Fruit fly (Drosophila melanogaster) whole organism, embryonic: Measurements from ENCODE around the gene CG3704.

Experiments
- Abd-B ChIP-seq: fragments of 200-800 bp; sonication (Bioruptor generic); optimal IDR thresholded peaks from 2 replicates; lab custom pipeline; 2018; ENCODE audit warnings: missing biosample characterization, mild to moderate bottlenecking, missing genetic modification characterization, moderate library complexity
- CG11093 ChIP-seq: fragments of 200-800 bp; sonication (Bioruptor generic); IDR thresholded peaks from 3 replicates; pipeline ENCODE4 v1.3.6; 2022; ENCODE audit warnings: missing biosample characterization, missing genetic modification characterization
- CG12071 ChIP-seq: fragments of 200-800 bp; sonication (Bioruptor generic); optimal IDR thresholded peaks from 3 replicates; lab custom pipeline; 2018; ENCODE audit warnings: missing biosample characterization, mild to moderate bottlenecking, missing genetic modification characterization
- CG1233 ChIP-seq: fragments of 200-800 bp; sonication (Bioruptor generic); optimal IDR thresholded peaks from 4 replicates; lab custom pipeline; 2018; ENCODE audit warnings: missing biosample characterization, mild to moderate bottlenecking, missing genetic modification characterization
- CG12942 ChIP-seq: fragments of 200-800 bp; sonication (Bioruptor generic); optimal IDR thresholded peaks from 3 replicates; lab custom pipeline; 2016; ENCODE audit warnings: missing biosample characterization, missing genetic modification characterization
- CG13296 ChIP-seq: fragments of 200-800 bp; sonication (Bioruptor generic); optimal IDR thresholded peaks from 3 replicates; lab custom pipeline; 2018; ENCODE audit warnings: missing biosample characterization, mild to moderate bottlenecking, missing genetic modification characterization
- CG13424 ChIP-seq: fragments of 200-800 bp; sonication (Bioruptor generic); optimal IDR thresholded peaks from 2 replicates; lab custom pipeline; 2019; ENCODE audit warnings: missing biosample characterization, mild to moderate bottlenecking, missing genetic modification characterization, moderate library complexity
- CG14710 ChIP-seq: fragments of 200-800 bp; sonication (Bioruptor generic); optimal IDR thresholded peaks from 3 replicates; lab custom pipeline; 2019; ENCODE audit warnings: missing biosample characterization, mild to moderate bottlenecking, missing genetic modification characterization, moderate library complexity
- CG1529 ChIP-seq: fragments of 200-800 bp; sonication (Bioruptor generic); optimal IDR thresholded peaks from 3 replicates; lab custom pipeline; 2018; ENCODE audit warnings: missing biosample characterization, missing genetic modification characterization
- CG15514 ChIP-seq: fragments of 200-800 bp; sonication (Bioruptor generic); optimal IDR thresholded peaks from 3 replicates; lab custom pipeline; 2017; ENCODE audit warnings: missing biosample characterization, missing genetic modification characterization, mild to moderate bottlenecking, moderate library complexity, missing genetic modification reagents
- CG16863 ChIP-seq: fragments of 200-800 bp; sonication (Bioruptor generic); optimal IDR thresholded peaks from 3 replicates; lab custom pipeline; 2016; ENCODE audit warnings: missing biosample characterization, missing genetic modification characterization
- CG17802 ChIP-seq: fragments of 200-800 bp; sonication (Bioruptor generic); optimal IDR thresholded peaks from 2 replicates; lab custom pipeline; 2018; ENCODE audit warnings: missing biosample characterization, mild to moderate bottlenecking, missing genetic modification characterization, moderate library complexity
- CG1792 ChIP-seq: fragments of 200-800 bp; sonication (Bioruptor generic); optimal IDR thresholded peaks from 2 replicates; lab custom pipeline; 2016; ENCODE audit warnings: missing biosample characterization, missing genetic modification characterization
- CG2889 ChIP-seq: fragments of 200-800 bp; sonication (Bioruptor generic); IDR thresholded peaks from 3 replicates; pipeline ENCODE4 v1.3.6; 2022; ENCODE audit warnings: missing biosample characterization, missing genetic modification characterization
- CG34376 ChIP-seq: fragments of 200-800 bp; sonication (Bioruptor generic); optimal IDR thresholded peaks from 2 replicates; lab custom pipeline; 2018; ENCODE audit warnings: missing biosample characterization, mild to moderate bottlenecking, missing genetic modification characterization
- CG6254 ChIP-seq: fragments of 200-800 bp; sonication (Bioruptor generic); optimal IDR thresholded peaks from 3 replicates; lab custom pipeline; 2017; ENCODE audit warnings: mild to moderate bottlenecking, missing biosample characterization, missing genetic modification reagents, missing genetic modification characterization
- CG8281 ChIP-seq: fragments of 200-800 bp; sonication (Bioruptor generic); optimal IDR thresholded peaks from 2 replicates; lab custom pipeline; 2018; ENCODE audit warnings: missing biosample characterization, mild to moderate bottlenecking, missing genetic modification characterization, moderate library complexity
- CG8388 ChIP-seq: fragments of 200-800 bp; sonication (Bioruptor generic); optimal IDR thresholded peaks from 2 replicates; lab custom pipeline; 2019; ENCODE audit warnings: missing biosample characterization, mild to moderate bottlenecking, missing genetic modification characterization, moderate library complexity
- CG8944 ChIP-seq: fragments of 200-800 bp; sonication (Bioruptor generic); optimal IDR thresholded peaks from 3 replicates; lab custom pipeline; 2016; ENCODE audit warnings: missing biosample characterization, missing genetic modification characterization
- D19A ChIP-seq: fragments of 200-800 bp; optimal IDR thresholded peaks from 3 replicates; lab custom pipeline; 2019; ENCODE audit warnings: missing biosample characterization, mild to moderate bottlenecking, missing genetic modification characterization, moderate library complexity
- Deaf1 ChIP-seq: fragments of 200-800 bp; optimal IDR thresholded peaks from 3 replicates; lab custom pipeline; 2019; ENCODE audit warnings: missing biosample characterization, mild to moderate bottlenecking, missing genetic modification characterization, moderate library complexity
- Dek ChIP-seq: fragments of 200-800 bp; sonication (Bioruptor generic); optimal IDR thresholded peaks from 3 replicates; lab custom pipeline; 2019; ENCODE audit warnings: missing biosample characterization, mild to moderate bottlenecking, missing genetic modification characterization, moderate library complexity
- Dfd ChIP-seq, 2 experiments: fragments of >200 bp; optimal IDR thresholded peaks; 2 replicates each; lab custom pipeline; 2017; ENCODE audit warnings: missing biosample characterization in 2 of 2, missing genetic modification characterization in 2 of 2
- ERR ChIP-seq: fragments of 200-800 bp; sonication (Bioruptor generic); optimal IDR thresholded peaks from 2 replicates; lab custom pipeline; 2016; ENCODE audit warnings: missing biosample characterization, missing genetic modification characterization
- Eip74EF ChIP-seq, 2 experiments: fragments of 200-800 bp in 1 of 2; fragments of >200 bp in 1 of 2; sonication (Bioruptor generic) in 1 of 2; optimal IDR thresholded peaks; 2 replicates each; lab custom pipeline; 2017 to 2019; ENCODE audit warnings: missing biosample characterization in 2 of 2, missing genetic modification characterization in 2 of 2, mild to moderate bottlenecking in 1 of 2, moderate library complexity in 1 of 2
- Fer2 ChIP-seq: fragments of 200-800 bp; sonication (Bioruptor generic); optimal IDR thresholded peaks from 2 replicates; lab custom pipeline; 2018; ENCODE audit warnings: missing biosample characterization, mild to moderate bottlenecking, missing genetic modification characterization, moderate library complexity
- Fer3 ChIP-seq: fragments of 200-800 bp; sonication (Bioruptor generic); optimal IDR thresholded peaks from 2 replicates; lab custom pipeline; 2018; ENCODE audit warnings: missing biosample characterization, mild to moderate bottlenecking, missing genetic modification characterization, moderate library complexity
- Gsc ChIP-seq: fragments of 200-800 bp; sonication (Bioruptor generic); IDR thresholded peaks from 2 replicates; pipeline ENCODE4 v1.3.6; 2022; ENCODE audit warnings: missing biosample characterization, missing genetic modification characterization
- Lim3 ChIP-seq: fragments of 200-800 bp; sonication (Bioruptor generic); IDR thresholded peaks from 2 replicates; pipeline ENCODE4 v1.3.6; 2022; ENCODE audit warnings: missing biosample characterization, missing genetic modification characterization
- MTF-1 ChIP-seq: fragments of 200-800 bp; sonication (Bioruptor generic); optimal IDR thresholded peaks from 2 replicates; lab custom pipeline; 2018; ENCODE audit warnings: missing biosample characterization, mild to moderate bottlenecking, missing genetic modification characterization, borderline replicate concordance
- Nf-YB ChIP-seq: fragments of 200-800 bp; sonication (Bioruptor generic); optimal IDR thresholded peaks from 3 replicates; lab custom pipeline; 2019; ENCODE audit warnings: missing biosample characterization, mild to moderate bottlenecking, missing genetic modification characterization, moderate library complexity
- NfI ChIP-seq: fragments of 200-800 bp; sonication (Bioruptor generic); optimal IDR thresholded peaks from 3 replicates; lab custom pipeline; 2018; ENCODE audit warnings: missing biosample characterization, mild to moderate bottlenecking, missing genetic modification characterization, moderate library complexity
- chinmo ChIP-seq: fragments of 200-800 bp; sonication (Bioruptor generic); IDR thresholded peaks from 4 replicates; pipeline ENCODE4 v1.3.6; 2022; ENCODE audit warnings: missing biosample characterization, missing genetic modification characterization; ENCODE audit not compliant: partially characterized antibody
- da ChIP-seq: fragments of 200-800 bp; sonication (Bioruptor generic); optimal IDR thresholded peaks from 2 replicates; lab custom pipeline; 2016; ENCODE audit warnings: missing biosample characterization, missing genetic modification characterization
- dysf ChIP-seq: fragments of 200-800 bp; sonication (Bioruptor generic); IDR thresholded peaks from 3 replicates; pipeline ENCODE4 v1.3.6; 2022; ENCODE audit warnings: missing biosample characterization, missing genetic modification characterization
- her ChIP-seq: fragments of 200-800 bp; sonication (Bioruptor generic); optimal IDR thresholded peaks from 2 replicates; lab custom pipeline; 2016; ENCODE audit warnings: missing biosample characterization, missing genetic modification characterization
- ind ChIP-seq: fragments of 200-800 bp; sonication (Bioruptor generic); optimal IDR thresholded peaks from 3 replicates; lab custom pipeline; 2016; ENCODE audit warnings: missing biosample characterization, missing genetic modification characterization
- kah ChIP-seq: fragments of 200-800 bp; sonication (Bioruptor generic); optimal IDR thresholded peaks from 2 replicates; lab custom pipeline; 2018; ENCODE audit warnings: missing biosample characterization, mild to moderate bottlenecking, missing genetic modification characterization
- knrl ChIP-seq: fragments of 200-800 bp; sonication (Bioruptor generic); IDR thresholded peaks from 3 replicates; pipeline ENCODE4 v1.3.6; 2022; ENCODE audit warnings: missing biosample characterization, missing genetic modification characterization; ENCODE audit not compliant: partially characterized antibody
- nerfin-2 ChIP-seq: fragments of 200-800 bp; sonication (Bioruptor generic); IDR thresholded peaks from 2 replicates; pipeline ENCODE4 v1.3.6; 2022; ENCODE audit warnings: missing biosample characterization, missing genetic modification characterization; ENCODE audit not compliant: partially characterized antibody
- odd ChIP-seq: fragments of 200-800 bp; sonication (Bioruptor generic); optimal IDR thresholded peaks from 2 replicates; lab custom pipeline; 2017; ENCODE audit warnings: missing biosample characterization, mild to moderate bottlenecking, missing genetic modification characterization
- otp ChIP-seq: fragments of 200-800 bp; sonication (Bioruptor generic); IDR thresholded peaks from 3 replicates; pipeline ENCODE4, ENCODE4 v1.3.6; 2022; ENCODE audit warnings: missing biosample characterization, missing genetic modification characterization
- pho ChIP-seq: fragments of 200-800 bp; sonication (Bioruptor generic); optimal IDR thresholded peaks from 2 replicates; lab custom pipeline; 2016; ENCODE audit warnings: missing biosample characterization, missing genetic modification characterization
- ro ChIP-seq: fragments of 200-800 bp; sonication (Bioruptor generic); IDR thresholded peaks from 2 replicates; pipeline ENCODE4 v1.3.6; 2022; ENCODE audit warnings: missing biosample characterization, missing genetic modification characterization
- tll ChIP-seq, 2 experiments: fragments of 200-800 bp in 1 of 2; fragments of >200 bp in 1 of 2; sonication (Bioruptor generic) in 1 of 2; optimal IDR thresholded peaks; 2 replicates each; lab custom pipeline; 2017 to 2019; ENCODE audit warnings: missing biosample characterization in 2 of 2, missing genetic modification characterization in 2 of 2, mild to moderate bottlenecking in 1 of 2, moderate library complexity in 1 of 2
- toy ChIP-seq: fragments of 200-800 bp; sonication (Bioruptor generic); IDR thresholded peaks from 2 replicates; pipeline ENCODE4 v1.3.6; 2022; ENCODE audit warnings: missing biosample characterization, missing genetic modification characterization
- ttk ChIP-seq: fragments of 200-800 bp; sonication (Bioruptor generic); IDR thresholded peaks from 2 replicates; pipeline ENCODE4 v2.1.2; 2022; ENCODE audit warnings: missing biosample characterization, missing genetic modification characterization
- vfl ChIP-seq: fragments of 200-800 bp; sonication (Bioruptor generic); optimal IDR thresholded peaks from 2 replicates; lab custom pipeline; 2016; ENCODE audit warnings: missing biosample characterization, missing genetic modification characterization
- z ChIP-seq: fragments of 200-800 bp; sonication (Bioruptor generic); IDR thresholded peaks from 3 replicates; pipeline ENCODE4 v1.3.6; 2022; ENCODE audit warnings: missing biosample characterization, missing genetic modification characterization

Gene CG3704

DNA sequence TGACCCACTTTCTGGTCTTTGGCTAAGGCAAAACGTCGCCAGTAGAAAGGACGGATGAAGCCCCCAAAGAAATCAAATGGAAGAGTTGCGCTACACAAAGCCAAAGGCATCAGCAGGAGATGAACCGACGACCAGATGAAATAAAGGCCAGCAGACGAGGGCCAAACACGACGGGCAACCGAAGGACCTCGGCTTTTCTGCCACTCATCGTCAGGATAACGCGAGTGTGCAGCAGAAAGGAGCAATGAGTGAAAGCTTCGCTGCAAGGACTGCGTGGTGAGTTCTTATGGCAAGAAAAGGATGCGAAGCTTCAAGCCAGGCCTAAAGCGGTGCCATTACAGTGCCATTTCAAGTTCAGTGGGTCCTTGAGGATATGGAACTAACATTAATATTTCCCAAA lies 45.3 kb upstream of the CG3704 start:
- TF ChIP-seq z (GFP tag; lab: Robert Waterston, UW), result peak; percentile 80
- TF ChIP-seq CG17802, result no peak
- peak; percentile 87 for TF ChIP-seq Deaf1

DNA sequence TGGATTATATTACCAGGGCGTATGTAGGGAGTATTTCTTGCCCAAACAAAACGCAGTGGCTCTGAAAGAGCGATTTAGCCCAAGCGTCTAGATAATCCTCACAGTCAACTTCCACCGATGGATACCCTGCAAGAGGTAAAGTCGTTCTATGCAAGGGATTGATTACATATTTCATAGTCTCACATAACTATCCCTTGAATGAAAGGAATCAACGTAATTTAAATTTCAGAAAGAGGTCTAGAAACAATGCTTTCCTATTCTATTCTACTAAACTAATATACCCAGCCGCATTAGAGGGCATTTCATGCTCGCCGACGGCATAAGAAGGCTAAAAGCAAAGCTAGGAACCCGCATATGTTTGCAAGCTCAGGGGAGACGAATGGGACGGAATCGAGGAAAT lies 26.2 kb upstream of the CG3704 start:
- TF ChIP-seq CG8944 (GFP tag; lab: Kevin White, UChicago) (no peak), CG11093 (GFP tag; lab: Robert Waterston, UW) (no peak), CG13296 (peak; percentile 45), ttk (peak; percentile 56), CG12071 (GFP tag; lab: Kevin White, UChicago) (peak; percentile 1), toy (GFP tag; lab: Robert Waterston, UW) (no peak), knrl (GFP tag; lab: Robert Waterston, UW) (no peak), Nf-YB (GFP tag; lab: Kevin White, UChicago) (no peak), kah (GFP tag; lab: Kevin White, UChicago) (no peak), CG12942 (GFP tag; lab: Kevin White, UChicago) (no peak), odd (GFP tag; lab: Kevin White, UChicago) (no peak), Fer2 (tag; lab: Kevin White, UChicago) (no peak), tll (GFP tag; optimal IDR thresholded peaks at IDR 0.05; lab: Kevin White, UChicago) (no peak), CG15514 (GFP tag; lab: Kevin White, UChicago) (peak; percentile 35), CG8281 (tag; lab: Kevin White, UChicago) (no peak), Gsc (GFP tag; lab: Robert Waterston, UW) (no peak), NfI (peak; percentile 26), CG2889 (GFP tag; lab: Robert Waterston, UW) (no peak), CG16863 (GFP tag; lab: Kevin White, UChicago) (no peak), Dek (tag; lab: Kevin White, UChicago) (peak; percentile 17), CG14710 (tag; lab: Kevin White, UChicago) (no peak), CG34376 (GFP tag; lab: Kevin White, UChicago) (no peak), ERR (GFP tag; lab: Kevin White, UChicago) (no peak), Abd-B (GFP tag; lab: Kevin White, UChicago) (no peak), pho (GFP tag; lab: Kevin White, UChicago) (no peak), otp (GFP tag; lab: Robert Waterston, UW) (no peak), CG13424 (tag; lab: Kevin White, UChicago) (peak; percentile 57), MTF-1 (GFP tag; lab: Kevin White, UChicago) (no peak), da (GFP tag; lab: Kevin White, UChicago) (no peak), ind (peak; percentile 21), CG1792 (GFP tag; lab: Kevin White, UChicago) (no peak), CG6254 (GFP tag; lab: Kevin White, UChicago) (no peak), D19A (tag; lab: Kevin White, UChicago) (peak; percentile 37), chinmo (GFP tag; lab: Robert Waterston, UW) (no peak), CG1233 (no peak), dysf (GFP tag; lab: Robert Waterston, UW) (peak; percentile 67; the same call in 2 of the 3 replicates), ro (no peak), CG1529 (no peak), her (GFP tag; lab: Kevin White, UChicago) (no peak), CG8388 (no peak), Fer3 (tag; lab: Kevin White, UChicago) (peak; percentile 30), Lim3 (GFP tag; lab: Robert Waterston, UW) (no peak), vfl (GFP tag; lab: Kevin White, UChicago) (no peak), nerfin-2 (no peak), Dfd (GFP tag; optimal IDR thresholded peaks at IDR 0.05; lab: Kevin White, UChicago) (no peak), Eip74EF (GFP tag; optimal IDR thresholded peaks at IDR 0.05; lab: Kevin White, UChicago) (no peak)
